Worm (Caenorhabditis elegans): ENCODE measurements around the gene srv-12.

srv-12 gene

DNA sequence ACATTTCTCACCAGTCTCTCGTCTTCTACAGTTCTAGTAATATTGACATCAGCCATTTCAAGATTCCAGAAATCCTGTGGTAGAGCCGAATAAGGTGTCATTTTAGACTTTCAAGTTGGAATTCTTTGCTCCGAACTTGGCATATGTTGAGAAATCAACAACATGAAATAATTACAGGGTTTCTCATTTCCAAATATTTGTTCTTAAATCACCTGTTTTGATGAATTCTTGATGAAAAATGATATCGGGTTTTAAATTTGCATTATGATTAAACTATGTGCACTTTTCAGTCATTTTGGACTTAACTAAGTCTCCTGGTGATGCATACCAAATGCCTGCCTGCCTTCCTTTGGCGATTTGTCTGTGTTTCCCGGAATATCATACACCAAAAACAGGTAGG lies at the start of gene srv-12:
srv-12 (minus strand) TSS at position 101 of the 400 bp plus-strand sequence.
- no peak for TF ChIP-seq nhr-25 (tag; optimal IDR thresholded peaks at IDR 0.05)

- no peak for TF ChIP-seq sem-4 (tag; optimal IDR thresholded peaks at IDR 0.05)
- peak; percentile 55 for TF ChIP-seq R02D3.7 (tag; optimal IDR thresholded peaks at IDR 0.05)
Observed at ce11 chrIV:10096881-10097280, 43.4 kb upstream of the srv-12 start, which contains the start of gene dis-3. Gene dis-3 (plus strand): TSS chrIV:10097202.

- no peak for TF ChIP-seq nhr-12 (tag; optimal IDR thresholded peaks at IDR 0.05)
- TF ChIP-seq blmp-1 (tag; optimal IDR thresholded peaks at IDR 0.05; ENCODE audit: insufficient read depth) = no peak
- TF ChIP-seq lin-39 (tag; optimal IDR thresholded peaks at IDR 0.05) = no peak
- TF ChIP-seq nhr-21 (tag; optimal IDR thresholded peaks at IDR 0.05) = no peak
- no peak for TF ChIP-seq egl-27 (tag; optimal IDR thresholded peaks at IDR 0.05)
Observed at ce11 chrIV:10095171-10095570, 41.7 kb upstream of the srv-12 start, which contains the start of the genes C04G2.5 and msp-36. Gene C04G2.5 (minus strand): TSS chrIV:10095271. Gene msp-36 (plus strand): TSS chrIV:10095433.

DNA sequence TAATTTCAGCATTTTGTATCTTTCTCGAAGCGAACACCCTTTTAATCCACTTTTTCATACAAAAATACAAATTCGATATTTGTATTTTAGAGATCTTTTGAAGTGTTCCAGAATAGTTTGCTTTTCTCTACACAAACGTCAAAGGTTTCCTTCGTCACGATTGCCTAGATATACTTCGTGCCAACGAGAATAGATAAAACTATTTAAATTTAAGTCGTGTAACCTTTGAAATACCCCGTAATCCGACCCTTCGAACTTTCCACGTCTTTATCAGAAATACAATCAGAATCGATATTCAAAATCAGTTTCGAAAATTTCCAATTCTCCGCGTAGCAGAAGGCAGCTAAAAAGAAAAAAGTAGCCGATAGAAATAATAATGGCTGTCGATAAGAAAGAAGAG lies 36.9 kb upstream of the srv-12 start, which contains the start of gene ttbk-5:
ttbk-5 (plus strand) TSS at position 301 of the 400 bp plus-strand sequence.
- TF ChIP-seq R02D3.7 (tag; optimal IDR thresholded peaks at IDR 0.05) (no peak), gmeb-1 (tag; optimal IDR thresholded peaks at IDR 0.05) (no peak), nhr-11 (tag; optimal IDR thresholded peaks at IDR 0.05) (no peak), peb-1 (tag; optimal IDR thresholded peaks at IDR 0.05) (no peak), ztf-1 (GFP tag; conservative IDR thresholded peaks at IDR 0.05) (no peak), nhr-6 (tag; optimal IDR thresholded peaks at IDR 0.05) (no peak), unc-39 (tag; optimal IDR thresholded peaks at IDR 0.05) (no peak), egl-27 (tag; optimal IDR thresholded peaks at IDR 0.05) (no peak), elt-3 (tag; optimal IDR thresholded peaks at IDR 0.05) (no peak)

ce11 chrIV:10089777-10090176 lies 36.3 kb upstream of the srv-12 start, which contains the start of gene ttr-39:
Gene ttr-39 (minus strand): TSS chrIV:10089877.
- TF ChIP-seq ztf-1 (GFP tag; conservative IDR thresholded peaks at IDR 0.05) (no peak), dmd-4 (tag; optimal IDR thresholded peaks at IDR 0.05) (no peak), F13H6.1 (tag; optimal IDR thresholded peaks at IDR 0.05) (no peak), snpc-4 (tag; optimal IDR thresholded peaks at IDR 0.05) (no peak), Y55F3AM.14 (GFP tag; optimal IDR thresholded peaks at IDR 0.05) (no peak), nhr-25 (tag; optimal IDR thresholded peaks at IDR 0.05) (no peak), mab-5 (tag; optimal IDR thresholded peaks at IDR 0.05) (no peak)

- TF ChIP-seq nhr-129 (tag; optimal IDR thresholded peaks at IDR 0.05) = peak; percentile 84
- no peak for TF ChIP-seq crh-2 (tag; optimal IDR thresholded peaks at IDR 0.05)
- no peak for TF ChIP-seq ztf-4 (tag; optimal IDR thresholded peaks at IDR 0.05)
- TF ChIP-seq nhr-23 (tag; optimal IDR thresholded peaks at IDR 0.05) = no peak
- TF ChIP-seq nhr-12 (tag; optimal IDR thresholded peaks at IDR 0.05) = no peak
- TF ChIP-seq ceh-82 (tag; optimal IDR thresholded peaks at IDR 0.05) = no peak
- TF ChIP-seq unc-55 (GFP tag; optimal IDR thresholded peaks at IDR 0.05) = no peak
- no peak for TF ChIP-seq sem-4 (tag; optimal IDR thresholded peaks at IDR 0.05)
- peak; percentile 89 for TF ChIP-seq C34F6.9 (tag; optimal IDR thresholded peaks at IDR 0.05)
- no peak for TF ChIP-seq elt-1 (tag; optimal IDR thresholded peaks at IDR 0.05)
- TF ChIP-seq lsy-2 (tag; optimal IDR thresholded peaks at IDR 0.05) = peak in 1 of 2 experiments; percentile 85
- TF ChIP-seq mdl-1 (tag; optimal IDR thresholded peaks at IDR 0.05) = no peak
- TF ChIP-seq sma-3 (GFP tag; optimal IDR thresholded peaks at IDR 0.05) = peak; percentile 69
- TF ChIP-seq nhr-77 (tag; optimal IDR thresholded peaks at IDR 0.05) = peak; percentile 5
- no peak for TF ChIP-seq fos-1 (tag; optimal IDR thresholded peaks at IDR 0.05)
- TF ChIP-seq egl-27 (tag; optimal IDR thresholded peaks at IDR 0.05) = peak; percentile 0
- peak; percentile 26 for TF ChIP-seq mab-5 (tag; optimal IDR thresholded peaks at IDR 0.05)
- no peak for TF ChIP-seq ama-1 (optimal IDR thresholded peaks at IDR 0.05)
- TF ChIP-seq ZK546.5 (tag; optimal IDR thresholded peaks at IDR 0.05) = no peak
- no peak for TF ChIP-seq nhr-25 (tag; optimal IDR thresholded peaks at IDR 0.05)
- peak; percentile 13 for TF ChIP-seq nhr-21 (tag; optimal IDR thresholded peaks at IDR 0.05)
- TF ChIP-seq ztf-11 (tag; optimal IDR thresholded peaks at IDR 0.05) = no peak
- TF ChIP-seq Y55F3AM.14 (GFP tag; optimal IDR thresholded peaks at IDR 0.05) = no peak
- no peak for TF ChIP-seq F13H6.1 (tag; optimal IDR thresholded peaks at IDR 0.05)
- no peak for TF ChIP-seq elt-3 (tag; optimal IDR thresholded peaks at IDR 0.05)
- peak; percentile 15 for TF ChIP-seq blmp-1 (tag; optimal IDR thresholded peaks at IDR 0.05; ENCODE audit: insufficient read depth)
- TF ChIP-seq unc-39 (tag; optimal IDR thresholded peaks at IDR 0.05) = no peak
- TF ChIP-seq sma-9 (GFP tag; optimal IDR thresholded peaks at IDR 0.05) = peak; percentile 71
- TF ChIP-seq sma-9 (tag; optimal IDR thresholded peaks at IDR 0.05) = no peak
- no peak for TF ChIP-seq lin-39 (tag; optimal IDR thresholded peaks at IDR 0.05)
- no peak for TF ChIP-seq peb-1 (tag; optimal IDR thresholded peaks at IDR 0.05)
- no peak for TF ChIP-seq lin-11 (tag; optimal IDR thresholded peaks at IDR 0.05)
- TF ChIP-seq gmeb-1 (tag; optimal IDR thresholded peaks at IDR 0.05) = peak; percentile 82
- TF ChIP-seq zag-1 (tag; optimal IDR thresholded peaks at IDR 0.05) = no peak
Observed at ce11 chrIV:10085401-10086187, 32.1 kb upstream of the srv-12 start, which contains the start of the genes col-2 and ndc-80. Gene col-2 (minus strand): TSS chrIV:10085451. Gene ndc-80 (plus strand): TSS chrIV:10086137.

All from whole organism, L2 larva.